Worm (Caenorhabditis elegans) whole organism, L2 larva: ENCODE measurements around the gene K03H1.7.

Experiments
- Y55F3AM.14 ChIP-seq: fragments of 200-800 bp; sonication (Bioruptor generic); optimal IDR thresholded peaks from 2 replicates; lab custom pipeline; 2018; ENCODE audit warnings: mild to moderate bottlenecking, missing genetic modification characterization, missing compliant biosample characterization
- ZK546.5 ChIP-seq: sonication (generic microtip); optimal IDR thresholded peaks from 2 replicates; lab custom pipeline; 2017; ENCODE audit warnings: missing biosample characterization, missing genetic modification characterization
- aly-2 ChIP-seq: fragments of 150-350 bp; optimal IDR thresholded peaks from 2 replicates; lab custom pipeline; 2014; ENCODE audit warnings: missing biosample characterization, missing genetic modification characterization
- nhr-10 ChIP-seq: sonication (generic microtip); optimal IDR thresholded peaks from 2 replicates; lab custom pipeline; 2017; ENCODE audit warnings: missing biosample characterization, missing genetic modification characterization
- nhr-11 ChIP-seq: fragments of 150-350 bp; optimal IDR thresholded peaks from 2 replicates; lab custom pipeline; 2014; ENCODE audit warnings: missing biosample characterization, missing genetic modification characterization
- nhr-25 ChIP-seq: fragments of 150-350 bp; sonication (generic microtip); optimal IDR thresholded peaks from 3 replicates; lab custom pipeline; 2014; ENCODE audit warnings: missing biosample characterization, missing genetic modification characterization
- nhr-6 ChIP-seq: fragments of 150-350 bp; optimal IDR thresholded peaks from 2 replicates; lab custom pipeline; 2014; ENCODE audit warnings: missing biosample characterization, missing genetic modification characterization
- nhr-77 ChIP-seq: fragments of 150-350 bp; optimal IDR thresholded peaks from 2 replicates; lab custom pipeline; 2014; ENCODE audit warnings: missing biosample characterization, missing genetic modification characterization
- unc-39 ChIP-seq: fragments of 150-350 bp; optimal IDR thresholded peaks from 2 replicates; lab custom pipeline; 2014; ENCODE audit warnings: missing biosample characterization, missing genetic modification characterization
- ztf-1 ChIP-seq: fragments of 200-800 bp; sonication (Bioruptor generic); conservative IDR thresholded peaks from 2 replicates; pipeline ENCODE4 v1.3.6; 2022; ENCODE audit warnings: missing genetic modification characterization, missing compliant biosample characterization

DNA sequence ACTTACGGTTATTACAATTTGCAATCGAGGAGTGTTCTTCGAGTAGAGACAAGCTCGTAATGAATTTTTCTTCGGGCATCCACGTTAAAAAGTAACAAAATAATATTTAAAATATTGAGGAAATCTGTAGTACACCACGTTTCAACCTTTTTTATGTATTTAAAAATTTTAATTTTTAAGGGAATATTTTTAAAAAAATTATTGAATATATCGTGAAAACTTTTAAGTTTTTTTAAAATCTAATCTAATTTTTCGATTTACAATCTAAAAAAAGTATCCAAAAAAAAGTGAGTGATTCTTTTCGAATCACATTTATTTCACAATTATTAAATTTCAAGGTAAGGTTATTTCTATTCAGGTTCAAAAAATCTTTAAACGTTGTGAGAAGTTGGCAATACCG lies 2.5 kb upstream of the K03H1.7 start, which contains the start of gene gln-2:
- TF ChIP-seq Y55F3AM.14 (no peak), ZK546.5 (no peak), nhr-10 (tag; lab: Kevin White, UChicago) (no peak), nhr-25 (tag; lab: Kevin White, UChicago) (no peak), nhr-77 (tag; lab: Kevin White, UChicago) (no peak), aly-2 (no peak), unc-39 (tag; lab: Kevin White, UChicago) (no peak), ztf-1 (GFP tag; lab: Robert Waterston, UW) (no peak), nhr-6 (tag; lab: Kevin White, UChicago) (no peak), nhr-11 (tag; lab: Kevin White, UChicago) (no peak)
